Fruit fly (Drosophila melanogaster): ENCODE results near the gene Mtr4.

Mtr4 gene

dm6 chr2L:15747394-15748260 is 4.4 kb upstream of the Mtr4 start, which contains the start of gene CycE (continued):
- no peak for TF ChIP-seq CG10274 (GFP tag; optimal IDR thresholded peaks at IDR 0.05)
- TF ChIP-seq Aef1 (GFP tag; IDR thresholded peaks at IDR 0.05), result no peak
- TF ChIP-seq gcm (GFP tag; optimal IDR thresholded peaks at IDR 0.05), result no peak
- TF ChIP-seq Fer3 (tag; optimal IDR thresholded peaks at IDR 0.05), result no peak
- TF ChIP-seq peb (GFP tag; IDR thresholded peaks at IDR 0.05), result no peak
- no peak for TF ChIP-seq CG11093 (GFP tag; IDR thresholded peaks at IDR 0.05)
- TF ChIP-seq CG11696 (GFP tag; IDR thresholded peaks at IDR 0.05), result no peak
- no peak for TF ChIP-seq hb (GFP tag; IDR thresholded peaks at IDR 0.05; ENCODE audit: partially characterized antibody)
- no peak for TF ChIP-seq Meics (GFP tag; optimal IDR thresholded peaks at IDR 0.05)
- TF ChIP-seq C15 (GFP tag; IDR thresholded peaks at IDR 0.05), result no peak
- TF ChIP-seq CG3995 (GFP tag; optimal IDR thresholded peaks at IDR 0.05), result peak; percentile 81
- TF ChIP-seq CG11085 (GFP tag; IDR thresholded peaks at IDR 0.05), result no peak
- peak in 1 of 2 experiments; percentile 62 for TF ChIP-seq crp (GFP tag; optimal IDR thresholded peaks at IDR 0.05)
- TF ChIP-seq CG5245 (GFP tag; optimal IDR thresholded peaks at IDR 0.05), result no peak
- no peak for TF ChIP-seq CG9876 (GFP tag; optimal IDR thresholded peaks at IDR 0.05)
- TF ChIP-seq ro (GFP tag; IDR thresholded peaks at IDR 0.05), result no peak
- TF ChIP-seq CG2712 (tag; optimal IDR thresholded peaks at IDR 0.05), result no peak
- TF ChIP-seq salm (tag; optimal IDR thresholded peaks at IDR 0.05), result no peak
- TF ChIP-seq oc (tag; optimal IDR thresholded peaks at IDR 0.05), result no peak
- no peak for TF ChIP-seq CG13775 (GFP tag; optimal IDR thresholded peaks at IDR 0.05)
- TF ChIP-seq CG10979 (tag; optimal IDR thresholded peaks at IDR 0.05), result no peak
- no peak for TF ChIP-seq zen2 (GFP tag; IDR thresholded peaks at IDR 0.05; ENCODE audit: partially characterized antibody)
- no peak for TF ChIP-seq nom (GFP tag; optimal IDR thresholded peaks at IDR 0.05)
- TF ChIP-seq phol (tag; optimal IDR thresholded peaks at IDR 0.05), result no peak
- peak; percentile 91 for TF ChIP-seq Dp (GFP tag; optimal IDR thresholded peaks at IDR 0.05)
- no peak for TF ChIP-seq Hey (tag; optimal IDR thresholded peaks at IDR 0.05)
- TF ChIP-seq MTF-1 (GFP tag; optimal IDR thresholded peaks at IDR 0.05; ENCODE audit: borderline replicate concordance), result no peak
- no peak for TF ChIP-seq CG14667 (GFP tag; IDR thresholded peaks at IDR 0.05)
- TF ChIP-seq jigr1 (GFP tag; IDR thresholded peaks at IDR 0.05), result no peak
- no peak; the same call in 1 of the 2 replicates for TF ChIP-seq Bgb (GFP tag; IDR thresholded peaks at IDR 0.05; ENCODE audit: partially characterized antibody)
- no peak for TF ChIP-seq ara (GFP tag; IDR thresholded peaks at IDR 0.05)
- TF ChIP-seq toy (GFP tag; IDR thresholded peaks at IDR 0.05), result 0 out of 2 replicates have a peak, but pooled peaks have one; percentile 8
- TF ChIP-seq CG6854 (GFP tag; optimal IDR thresholded peaks at IDR 0.05), result no peak
- TF ChIP-seq gsb (GFP tag; IDR thresholded peaks at IDR 0.05), result no peak
- TF ChIP-seq Deaf1 (tag; optimal IDR thresholded peaks at IDR 0.05), result no peak
- TF ChIP-seq gfzf (GFP tag; optimal IDR thresholded peaks at IDR 0.05), result peak; percentile 55
- no peak for TF ChIP-seq Chrac-16 (GFP tag; optimal IDR thresholded peaks at IDR 0.05)
- TF ChIP-seq scrt (GFP tag; optimal IDR thresholded peaks at IDR 0.05), result no peak
- TF ChIP-seq seq (GFP tag; IDR thresholded peaks at IDR 0.05), result no peak
- no peak for TF ChIP-seq CG4820 (GFP tag; optimal IDR thresholded peaks at IDR 0.05)
- no peak for TF ChIP-seq ssp (GFP tag; IDR thresholded peaks at IDR 0.05)
- TF ChIP-seq Sox102F (GFP tag; optimal IDR thresholded peaks at IDR 0.05), result no peak
- no peak for TF ChIP-seq CG7556 (GFP tag; optimal IDR thresholded peaks at IDR 0.05)
- no peak for TF ChIP-seq Hand (GFP tag; optimal IDR thresholded peaks at IDR 0.05)
- TF ChIP-seq Dref (GFP tag; IDR thresholded peaks at IDR 0.05), result no peak
- no peak for TF ChIP-seq sens-2 (GFP tag; IDR thresholded peaks at IDR 0.05)
- TF ChIP-seq h (optimal IDR thresholded peaks at IDR 0.05), result no peak
- TF ChIP-seq Six4 (GFP tag; optimal IDR thresholded peaks at IDR 0.05), result no peak
- no peak for TF ChIP-seq ham (GFP tag; IDR thresholded peaks at IDR 0.05)
- no peak for TF ChIP-seq CG15011 (GFP tag; optimal IDR thresholded peaks at IDR 0.05)
